Fruit fly (Drosophila melanogaster) whole organism, prepupa: ENCODE data around the gene Rbf2.

ENCODE experiments used
- Blimp-1 ChIP-seq: fragments of 200-800 bp; sonication (Bioruptor generic); optimal IDR thresholded peaks from 3 replicates; lab custom pipeline; 2017; ENCODE audit warnings: missing biosample characterization, missing genetic modification characterization, mild to moderate bottlenecking, moderate library complexity, missing genetic modification reagents
- CG10669 ChIP-seq: fragments of 200-800 bp; sonication (Bioruptor generic); optimal IDR thresholded peaks from 3 replicates; lab custom pipeline; 2018; ENCODE audit warnings: missing biosample characterization, mild to moderate bottlenecking, missing genetic modification characterization, moderate library complexity
- CG11294 ChIP-seq: fragments of 200-800 bp; sonication (Bioruptor generic); IDR thresholded peaks from 2 replicates; pipeline ENCODE4 v1.3.6; 2022; ENCODE audit warnings: missing biosample characterization, missing genetic modification characterization
- CG11902 ChIP-seq: fragments of 200-800 bp; sonication (Bioruptor generic); optimal IDR thresholded peaks from 3 replicates; lab custom pipeline; 2016; ENCODE audit warnings: missing biosample characterization, missing genetic modification characterization
- CG15336 ChIP-seq: fragments of 200-800 bp; sonication (Bioruptor generic); IDR thresholded peaks from 2 replicates; pipeline ENCODE4 v1.3.6; 2022; ENCODE audit warnings: missing biosample characterization, missing genetic modification characterization
- CG3032 ChIP-seq: fragments of 200-800 bp; optimal IDR thresholded peaks from 2 replicates; lab custom pipeline; 2019; ENCODE audit warnings: missing biosample characterization, mild to moderate bottlenecking, missing genetic modification characterization, moderate library complexity
- CG31627 ChIP-seq: fragments of 200-800 bp; sonication (Bioruptor generic); optimal IDR thresholded peaks from 3 replicates; lab custom pipeline; 2016; ENCODE audit warnings: missing biosample characterization, missing genetic modification characterization
- CG32006 ChIP-seq: fragments of 200-800 bp; sonication (Bioruptor generic); optimal IDR thresholded peaks from 3 replicates; lab custom pipeline; 2017; ENCODE audit warnings: missing biosample characterization, mild to moderate bottlenecking, missing genetic modification characterization
- CG34406 ChIP-seq: fragments of 200-800 bp; sonication (Bioruptor generic); optimal IDR thresholded peaks from 3 replicates; lab custom pipeline; 2016; ENCODE audit warnings: missing biosample characterization, missing genetic modification characterization
- CG3919 ChIP-seq: fragments of 200-800 bp; sonication (Bioruptor generic); optimal IDR thresholded peaks from 3 replicates; lab custom pipeline; 2016; ENCODE audit warnings: missing biosample characterization, missing genetic modification characterization
- CG6163 ChIP-seq: fragments of 200-800 bp; sonication (Bioruptor generic); IDR thresholded peaks from 3 replicates; pipeline ENCODE4 v1.3.6; 2022; ENCODE audit warnings: missing biosample characterization, missing genetic modification characterization
- CG6792 ChIP-seq: fragments of 200-800 bp; sonication (Bioruptor generic); optimal IDR thresholded peaks from 3 replicates; lab custom pipeline; 2016; ENCODE audit warnings: missing biosample characterization, missing genetic modification characterization
- CG6808 ChIP-seq: fragments of 200-800 bp; sonication (Bioruptor generic); optimal IDR thresholded peaks from 3 replicates; lab custom pipeline; 2017; ENCODE audit warnings: missing biosample characterization, missing genetic modification characterization, mild to moderate bottlenecking, moderate library complexity, missing genetic modification reagents
- CG7368 ChIP-seq: fragments of 200-800 bp; sonication (Bioruptor generic); optimal IDR thresholded peaks from 3 replicates; lab custom pipeline; 2016; ENCODE audit warnings: missing biosample characterization, missing genetic modification characterization
- CG8119 ChIP-seq: fragments of 200-800 bp; sonication (Bioruptor generic); IDR thresholded peaks from 3 replicates; pipeline ENCODE4 v1.3.6; 2022; ENCODE audit warnings: missing biosample characterization, missing genetic modification characterization
- Eip75B ChIP-seq: fragments of 200-800 bp; sonication (Bioruptor generic); optimal IDR thresholded peaks from 3 replicates; lab custom pipeline; 2016; ENCODE audit warnings: missing biosample characterization, missing genetic modification characterization
- Eip78C ChIP-seq: fragments of 200-800 bp; sonication (Bioruptor generic); peaks from one replicate; lab custom pipeline; 2016; ENCODE audit warnings: missing biosample characterization, missing genetic modification characterization
- Eip93F ChIP-seq: fragments of 200-800 bp; sonication (Bioruptor generic); optimal IDR thresholded peaks from 2 replicates; lab custom pipeline; 2016; ENCODE audit warnings: missing biosample characterization, mild to moderate bottlenecking, missing genetic modification characterization
- Ets21C ChIP-seq: fragments of 200-800 bp; sonication (Bioruptor generic); optimal IDR thresholded peaks from 3 replicates; lab custom pipeline; 2016; ENCODE audit warnings: missing biosample characterization, missing genetic modification characterization
- Hr38 ChIP-seq: sonication (Bioruptor generic); optimal IDR thresholded peaks from 2 replicates; lab custom pipeline; 2016; ENCODE audit warnings: missing biosample characterization, missing genetic modification characterization
- Hr39 ChIP-seq: fragments of 200-800 bp; sonication (Bioruptor generic); optimal IDR thresholded peaks from 2 replicates; lab custom pipeline; 2016; ENCODE audit warnings: missing biosample characterization, missing genetic modification characterization
- Hr4 ChIP-seq: fragments of 200-800 bp; sonication (Bioruptor generic); optimal IDR thresholded peaks from 3 replicates; lab custom pipeline; 2016; ENCODE audit warnings: missing biosample characterization, missing genetic modification characterization
- Lpt ChIP-seq: fragments of 200-800 bp; sonication (Bioruptor generic); optimal IDR thresholded peaks from 3 replicates; lab custom pipeline; 2016; ENCODE audit warnings: missing biosample characterization, missing genetic modification characterization
- Met ChIP-seq: fragments of 200-800 bp; sonication (Bioruptor generic); optimal IDR thresholded peaks from 3 replicates; lab custom pipeline; 2016; ENCODE audit warnings: missing biosample characterization, missing genetic modification characterization
- OdsH ChIP-seq: fragments of 200-800 bp; sonication (Bioruptor generic); optimal IDR thresholded peaks from 3 replicates; lab custom pipeline; 2016; ENCODE audit warnings: missing biosample characterization, missing genetic modification characterization
- Sox14 ChIP-seq: fragments of 200-800 bp; sonication (Bioruptor generic); optimal IDR thresholded peaks from 3 replicates; lab custom pipeline; 2016; ENCODE audit warnings: missing biosample characterization, missing genetic modification characterization
- Sox15 ChIP-seq: fragments of 200-800 bp; sonication (Bioruptor generic); optimal IDR thresholded peaks from 3 replicates; lab custom pipeline; 2016; ENCODE audit warnings: missing biosample characterization, missing genetic modification characterization
- acj6 ChIP-seq: fragments of 200-800 bp; sonication (Bioruptor generic); optimal IDR thresholded peaks from 3 replicates; lab custom pipeline; 2016; ENCODE audit warnings: missing biosample characterization, missing genetic modification characterization
- cyc ChIP-seq: fragments of 200-800 bp; sonication (Bioruptor generic); optimal IDR thresholded peaks from 3 replicates; lab custom pipeline; 2016; ENCODE audit warnings: missing biosample characterization, missing genetic modification characterization
- dsx ChIP-seq: fragments of 200-800 bp; optimal IDR thresholded peaks from 3 replicates; lab custom pipeline; 2019; ENCODE audit warnings: missing biosample characterization, mild to moderate bottlenecking, missing genetic modification characterization, moderate library complexity; ENCODE audit not compliant: poor library complexity, severe bottlenecking
- esn ChIP-seq: fragments of 200-800 bp; sonication (Bioruptor generic); optimal IDR thresholded peaks from 2 replicates; lab custom pipeline; 2016; ENCODE audit warnings: missing biosample characterization, mild to moderate bottlenecking, missing genetic modification characterization, moderate library complexity
- fd59A ChIP-seq: fragments of 200-800 bp; sonication (Bioruptor generic); optimal IDR thresholded peaks from 2 replicates; lab custom pipeline; 2017; ENCODE audit warnings: missing biosample characterization, mild to moderate bottlenecking, missing genetic modification characterization, missing genetic modification reagents
- fd85E ChIP-seq: fragments of 200-800 bp; sonication (Bioruptor generic); optimal IDR thresholded peaks from 3 replicates; lab custom pipeline; 2016; ENCODE audit warnings: missing biosample characterization, missing genetic modification characterization
- fkh ChIP-seq: fragments of 200-800 bp; sonication (Bioruptor generic); optimal IDR thresholded peaks from 3 replicates; lab custom pipeline; 2017; ENCODE audit warnings: missing biosample characterization, mild to moderate bottlenecking, missing genetic modification characterization, moderate library complexity
- lz ChIP-seq: fragments of 200-800 bp; sonication (Bioruptor generic); optimal IDR thresholded peaks from 3 replicates; lab custom pipeline; 2016; ENCODE audit warnings: missing biosample characterization, missing genetic modification characterization
- pdm3 ChIP-seq: fragments of 200-800 bp; sonication (Bioruptor generic); optimal IDR thresholded peaks from 3 replicates; lab custom pipeline; 2016; ENCODE audit warnings: missing biosample characterization, missing genetic modification characterization
- salr ChIP-seq, 2 experiments: fragments of 200-800 bp; sonication (Bioruptor generic); optimal IDR thresholded peaks; 3 replicates each; lab custom pipeline; 2016 to 2018; ENCODE audit warnings: missing biosample characterization in 2 of 2, missing genetic modification characterization in 2 of 2, mild to moderate bottlenecking in 1 of 2
- spab ChIP-seq: fragments of 200-800 bp; sonication (Bioruptor generic); optimal IDR thresholded peaks from 2 replicates; lab custom pipeline; 2017; ENCODE audit warnings: missing biosample characterization, mild to moderate bottlenecking, missing genetic modification characterization, missing genetic modification reagents
- ss ChIP-seq, 2 experiments: fragments of 200-800 bp; sonication (Bioruptor generic); optimal IDR thresholded peaks; 2 replicates in 1 of 2; 3 replicates in 1 of 2; lab custom pipeline; 2017 to 2018; ENCODE audit warnings: mild to moderate bottlenecking in 2 of 2, missing biosample characterization in 2 of 2, missing genetic modification characterization in 2 of 2, moderate library complexity in 1 of 2
- svp ChIP-seq: fragments of 200-800 bp; sonication (Bioruptor generic); peaks from one replicate; lab custom pipeline; 2016; ENCODE audit warnings: missing biosample characterization, missing genetic modification characterization
- topi ChIP-seq: fragments of 200-800 bp; sonication (Bioruptor generic); optimal IDR thresholded peaks from 3 replicates; lab custom pipeline; 2016; ENCODE audit warnings: missing biosample characterization, missing genetic modification characterization

Gene Rbf2

dm6 chr3R:15974235-15974634 lies 9.0 kb downstream of the Rbf2 start (continued):
- no peak for TF ChIP-seq Eip93F (GFP tag; lab: Kevin White, UChicago)
- TF ChIP-seq CG34406 (GFP tag; lab: Kevin White, UChicago): peak; percentile 78
- peak; percentile 73 for TF ChIP-seq cyc (GFP tag; lab: Kevin White, UChicago)
- TF ChIP-seq Ets21C (GFP tag; lab: Kevin White, UChicago): peak; percentile 72
- TF ChIP-seq OdsH (GFP tag; lab: Kevin White, UChicago): peak; percentile 89
- no peak for TF ChIP-seq CG11294 (GFP tag; lab: Robert Waterston, UW)
- peak; percentile 83 for TF ChIP-seq Sox14 (GFP tag; lab: Kevin White, UChicago)
- TF ChIP-seq CG11902 (GFP tag; lab: Kevin White, UChicago): peak; percentile 51
- TF ChIP-seq, all 60 proteins: peak for 47

- TF ChIP-seq Lpt (GFP tag; lab: Kevin White, UChicago) (no peak), CG32006 (GFP tag; lab: Kevin White, UChicago) (no peak), CG8119 (no peak), CG10669 (GFP tag; lab: Kevin White, UChicago) (no peak), ss (GFP tag; optimal IDR thresholded peaks at IDR 0.05; lab: Kevin White, UChicago) (no peak), CG6163 (GFP tag; lab: Robert Waterston, UW) (no peak)
Measured at dm6 chr3R:15975170-15975569, 9.9 kb downstream of the Rbf2 start.

- TF ChIP-seq fkh (GFP tag; lab: Kevin White, UChicago) (peak; percentile 69), Sox15 (GFP tag; lab: Kevin White, UChicago) (no peak), svp (GFP tag; lab: Kevin White, UChicago) (peak; percentile 57)
Measured at dm6 chr3R:15983541-15984229, 18.4 kb downstream of the Rbf2 start.

DNA sequence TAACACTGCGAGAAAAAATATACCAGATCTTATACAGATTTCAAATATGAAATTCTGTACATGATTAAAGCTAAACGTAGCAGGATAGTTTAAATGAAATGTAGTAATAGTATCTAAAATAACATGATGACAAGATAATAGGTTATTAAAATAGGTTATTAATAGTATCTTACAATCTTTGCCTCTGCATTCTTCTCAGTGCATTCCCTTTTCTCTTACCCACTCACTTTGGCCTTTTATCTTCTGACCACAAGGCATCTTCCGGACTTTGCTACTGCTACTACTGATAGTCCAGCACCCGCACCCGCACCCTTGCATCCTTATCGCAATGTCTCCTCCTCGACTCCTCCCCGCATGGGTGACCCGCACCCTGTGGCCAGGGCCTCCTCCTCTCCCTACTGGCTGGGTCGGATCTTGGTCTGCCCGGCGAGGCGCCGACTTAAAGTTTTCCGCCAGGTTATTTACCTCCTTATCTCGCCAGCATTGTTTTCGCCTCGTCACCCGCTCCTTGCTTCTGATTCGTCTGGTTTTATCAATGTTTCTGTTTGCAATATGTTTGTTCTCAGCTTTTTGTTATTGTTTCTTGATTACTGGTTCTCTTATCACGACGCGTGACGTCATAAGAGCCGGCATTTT lies 19.4 kb downstream of the Rbf2 start:
- peak; percentile 86 for TF ChIP-seq CG8119
- peak; percentile 63 for TF ChIP-seq fd59A (GFP tag; lab: Kevin White, UChicago)
- TF ChIP-seq Eip75B: peak; percentile 82
- peak; percentile 80 for TF ChIP-seq spab
- TF ChIP-seq Ets21C (GFP tag; lab: Kevin White, UChicago): peak; percentile 41
- TF ChIP-seq Met: peak; percentile 84
- peak; percentile 80 for TF ChIP-seq CG3032 (tag; lab: Kevin White, UChicago)
- peak; percentile 58 for TF ChIP-seq CG7368 (GFP tag; lab: Kevin White, UChicago)
- peak; percentile 67 for TF ChIP-seq Hr39
- TF ChIP-seq lz (GFP tag; lab: Kevin White, UChicago): peak; percentile 70
- TF ChIP-seq Sox14 (GFP tag; lab: Kevin White, UChicago): peak; percentile 67
- no peak for TF ChIP-seq Eip93F (GFP tag; lab: Kevin White, UChicago)
- peak; percentile 71 for TF ChIP-seq CG31627 (GFP tag; lab: Kevin White, UChicago)
- peak; percentile 78 for TF ChIP-seq OdsH (GFP tag; lab: Kevin White, UChicago)
- peak; percentile 81 for TF ChIP-seq CG6808 (GFP tag; lab: Kevin White, UChicago)
- peak; percentile 42; the same call in 1 of the 2 replicates for TF ChIP-seq CG11294 (GFP tag; lab: Robert Waterston, UW)
- peak; percentile 78; the same call in 2 of the 3 replicates for TF ChIP-seq CG6163 (GFP tag; lab: Robert Waterston, UW)
- peak; percentile 77 for TF ChIP-seq Hr4 (GFP tag; lab: Kevin White, UChicago)
- peak; percentile 77 for TF ChIP-seq acj6 (GFP tag; lab: Kevin White, UChicago)
- peak; percentile 79 for TF ChIP-seq CG6792 (GFP tag; lab: Kevin White, UChicago)
- peak; percentile 32 for TF ChIP-seq Blimp-1 (GFP tag; lab: Kevin White, UChicago)
- no peak for TF ChIP-seq fd85E
- peak; percentile 75 for TF ChIP-seq dsx
- TF ChIP-seq Eip78C (GFP tag; lab: Kevin White, UChicago): peak; percentile 95
- peak; percentile 70 for TF ChIP-seq Lpt (GFP tag; lab: Kevin White, UChicago)
- TF ChIP-seq Sox15 (GFP tag; lab: Kevin White, UChicago): peak; percentile 58
- TF ChIP-seq esn (GFP tag; lab: Kevin White, UChicago): peak; percentile 87
- TF ChIP-seq salr (GFP tag; optimal IDR thresholded peaks at IDR 0.05; lab: Kevin White, UChicago): peak; percentile 51 to 84
- peak; percentile 75 for TF ChIP-seq CG3919 (GFP tag; lab: Kevin White, UChicago)
- peak; percentile 78 for TF ChIP-seq pdm3 (GFP tag; lab: Kevin White, UChicago)
- peak; percentile 54 for TF ChIP-seq cyc (GFP tag; lab: Kevin White, UChicago)
- peak; percentile 12 for TF ChIP-seq Hr38 (GFP tag; lab: Kevin White, UChicago)
- peak; percentile 83 for TF ChIP-seq CG15336 (GFP tag; lab: Robert Waterston, UW)
- TF ChIP-seq topi (GFP tag; lab: Kevin White, UChicago): peak; percentile 72
